Worm (Caenorhabditis elegans) whole organism, young adult: ENCODE measurements around the gene gcy-32.

Experiments used
- B0035.1 ChIP-seq: sonication (generic microtip); optimal IDR thresholded peaks from 2 replicates; lab custom pipeline; 2016; ENCODE audit warnings: missing genetic modification characterization, mild to moderate bottlenecking, missing compliant biosample characterization, missing genotype, missing genetic modification reagents
- F33H1.4 ChIP-seq: fragments of 200-800 bp; sonication (Bioruptor generic); IDR thresholded peaks from 2 replicates; pipeline ENCODE4 v1.3.6; 2022; ENCODE audit warnings: missing genetic modification reagents, missing genetic modification characterization, missing compliant biosample characterization
- ama-1 ChIP-seq, 3 experiments: fragments of 150-350 bp in 1 of 3; sonication (generic microtip) in 2 of 3; optimal IDR thresholded peaks; 2 replicates each; lab custom pipeline; 2014 to 2018; ENCODE audit warnings: missing biosample characterization in 2 of 3, missing genetic modification characterization in 2 of 3, missing genetic modification reagents in 2 of 3
- nhr-179 ChIP-seq: sonication (generic microtip); optimal IDR thresholded peaks from 2 replicates; lab custom pipeline; 2016; ENCODE audit warnings: mild to moderate bottlenecking, missing genetic modification characterization, missing compliant biosample characterization
- sdz-38 ChIP-seq: sonication (generic microtip); optimal IDR thresholded peaks from 2 replicates; lab custom pipeline; 2016; ENCODE audit warnings: missing genotype, missing genetic modification characterization, missing compliant biosample characterization
- ztf-18 ChIP-seq: sonication (generic microtip); optimal IDR thresholded peaks from 2 replicates; lab custom pipeline; 2016; ENCODE audit warnings: missing genotype, mild to moderate bottlenecking, missing genetic modification characterization, missing compliant biosample characterization

DNA sequence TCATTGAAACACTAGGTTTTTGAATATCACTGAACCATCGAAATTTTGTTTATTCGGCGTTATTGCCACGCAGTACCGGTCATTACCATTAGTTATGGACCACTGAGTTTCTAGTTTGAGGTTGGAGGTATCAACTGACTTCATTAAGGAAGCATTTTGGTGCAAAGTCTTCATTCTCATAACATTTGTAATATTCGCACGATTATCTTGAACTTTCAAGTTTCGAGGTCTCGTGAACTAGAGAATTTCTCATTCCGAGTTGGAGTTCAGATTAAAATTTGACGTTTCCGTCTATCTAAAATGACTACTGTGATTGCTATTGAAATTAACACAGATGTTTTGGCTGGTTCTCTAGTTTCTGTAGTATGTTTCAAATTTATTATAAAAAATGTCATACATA is 5.4 kb upstream of the gcy-32 start, which contains the start of gene srx-42:
- TF ChIP-seq F33H1.4 (GFP tag; lab: Robert Waterston, UW) (no peak), ama-1 (optimal IDR thresholded peaks at IDR 0.05; lab: Kevin White, UChicago) (no peak), ama-1 (GFP tag; optimal IDR thresholded peaks at IDR 0.05; lab: Kevin White, UChicago) (no peak), nhr-179 (tag; lab: Kevin White, UChicago) (no peak), ztf-18 (no peak), sdz-38 (no peak), B0035.1 (tag; lab: Kevin White, UChicago) (no peak)
